Fruit fly (Drosophila melanogaster) whole organism, adult: Measurements from ENCODE around the gene bou.

Source experiments
- CG11617 ChIP-seq: fragments of 200-800 bp; sonication (Bioruptor generic); optimal IDR thresholded peaks from 2 replicates; lab custom pipeline; 2017; ENCODE audit warnings: mild to moderate bottlenecking, missing biosample characterization, missing genetic modification reagents, missing genetic modification characterization
- Hr96 ChIP-seq: fragments of 200-800 bp; sonication (Bioruptor generic); optimal IDR thresholded peaks from 2 replicates; lab custom pipeline; 2016; ENCODE audit warnings: missing biosample characterization, missing genetic modification characterization
- ovo ChIP-seq: fragments of 200-800 bp; sonication (Bioruptor generic); optimal IDR thresholded peaks from 2 replicates; lab custom pipeline; 2016; ENCODE audit warnings: missing biosample characterization, missing genetic modification characterization
- pad ChIP-seq: fragments of 200-800 bp; sonication (Bioruptor generic); optimal IDR thresholded peaks from 3 replicates; lab custom pipeline; 2017; ENCODE audit warnings: missing biosample characterization, missing genetic modification characterization, mild to moderate bottlenecking, moderate library complexity, missing genetic modification reagents

dm6 chrX:6991286-6991685 lies 5.0 kb downstream of the bou start, which contains the start of gene ogre:
- no peak for TF ChIP-seq pad
- TF ChIP-seq ovo (GFP tag; lab: Kevin White, UChicago): no peak
- no peak for TF ChIP-seq CG11617 (GFP tag; lab: Kevin White, UChicago)
- TF ChIP-seq Hr96: no peak
